Worm (Caenorhabditis elegans): ENCODE measurements around the gene C17G1.5.
A peak's percentile ranks its signal among the peaks of the same experiment; 100 is the strongest.

DNA sequence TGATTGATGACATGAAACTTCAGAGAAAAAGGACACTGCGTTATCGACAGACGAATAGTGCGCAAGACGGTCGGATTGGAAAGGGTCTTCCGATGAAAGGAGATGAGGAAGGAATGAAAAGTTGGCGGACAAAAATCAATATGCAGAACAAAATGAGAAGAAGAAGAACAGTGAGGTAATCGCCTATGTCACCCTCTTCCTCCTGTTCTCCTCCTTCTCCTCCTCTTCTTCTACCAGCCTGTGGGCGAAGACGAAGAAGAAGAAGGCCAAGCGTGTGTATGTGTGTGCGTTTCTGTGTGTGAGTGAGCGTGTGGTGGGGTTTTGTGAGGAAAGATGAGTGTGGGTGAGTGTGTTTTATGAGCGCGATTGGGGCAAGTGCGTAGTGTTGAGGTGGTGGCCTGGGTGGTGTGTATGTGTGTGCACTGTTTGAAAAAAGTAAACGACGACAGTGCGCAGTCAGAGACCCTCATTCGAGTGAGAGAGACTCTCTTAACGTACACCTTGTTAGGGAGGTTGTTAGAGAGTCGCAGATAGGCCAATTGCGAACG lies 6.3 kb upstream of the C17G1.5 start, which contains the start of gene tsp-21:
- TF ChIP-seq med-1 (GFP tag; optimal IDR thresholded peaks at IDR 0.05; ENCODE audit: insufficient read depth), result peak; percentile 24
- no peak for TF ChIP-seq ref-1 (GFP tag; conservative IDR thresholded peaks at IDR 0.05)
- peak; percentile 79 for TF ChIP-seq flt-1 (GFP tag; IDR thresholded peaks at IDR 0.05)
- no peak for TF ChIP-seq ztf-29 (GFP tag; IDR thresholded peaks at IDR 0.05)
- TF ChIP-seq klf-2 (GFP tag; conservative IDR thresholded peaks at IDR 0.05), result no peak
- TF ChIP-seq cog-1 (tag; optimal IDR thresholded peaks at IDR 0.05), result peak; percentile 60
- no peak for TF ChIP-seq tab-1 (GFP tag; IDR thresholded peaks at IDR 0.05)
- TF ChIP-seq ztf-23 (GFP tag; IDR thresholded peaks at IDR 0.05), result peak; percentile 64; the same call in 1 of the 2 replicates
- no peak for TF ChIP-seq T22C8.4 (GFP tag; IDR thresholded peaks at IDR 0.05)

All from whole organism, midembryonic.